Fruit fly (Drosophila melanogaster) whole organism, embryonic: ENCODE results near the gene Sec23.

Experiments
- B-H2 ChIP-seq: fragments of 200-800 bp; sonication (Bioruptor generic); optimal IDR thresholded peaks from 2 replicates; lab custom pipeline; 2018; ENCODE audit warnings: missing biosample characterization, mild to moderate bottlenecking, missing genetic modification characterization
- CG10274 ChIP-seq: fragments of 200-800 bp; sonication (Bioruptor generic); optimal IDR thresholded peaks from 3 replicates; lab custom pipeline; 2017; ENCODE audit warnings: missing biosample characterization, mild to moderate bottlenecking, missing genetic modification characterization
- CG11398 ChIP-seq: fragments of 200-800 bp; sonication (Bioruptor generic); optimal IDR thresholded peaks from 2 replicates; lab custom pipeline; 2016; ENCODE audit warnings: missing biosample characterization, missing genetic modification characterization
- CG11695 ChIP-seq: fragments of 200-800 bp; sonication (Bioruptor generic); IDR thresholded peaks from 3 replicates; pipeline ENCODE4 v1.3.6; 2022; ENCODE audit warnings: missing biosample characterization, missing genetic modification characterization
- CG12769 ChIP-seq: fragments of 200-800 bp; sonication (Bioruptor generic); optimal IDR thresholded peaks from 2 replicates; lab custom pipeline; 2019; ENCODE audit warnings: missing biosample characterization, mild to moderate bottlenecking, missing genetic modification characterization, moderate library complexity
- CG13296 ChIP-seq: fragments of 200-800 bp; sonication (Bioruptor generic); optimal IDR thresholded peaks from 3 replicates; lab custom pipeline; 2018; ENCODE audit warnings: missing biosample characterization, mild to moderate bottlenecking, missing genetic modification characterization
- CG14441 ChIP-seq: fragments of 200-800 bp; sonication (Bioruptor generic); IDR thresholded peaks from 2 replicates; pipeline ENCODE4 v1.3.6; 2022; ENCODE audit warnings: missing biosample characterization, missing genetic modification characterization
- CG14860 ChIP-seq: fragments of 200-800 bp; sonication (Bioruptor generic); IDR thresholded peaks from 3 replicates; pipeline ENCODE4 v1.3.6; 2022; ENCODE audit warnings: missing biosample characterization, missing genetic modification characterization; ENCODE audit not compliant: partially characterized antibody
- CG18262 ChIP-seq: fragments of 200-800 bp; optimal IDR thresholded peaks from 3 replicates; lab custom pipeline; 2019; ENCODE audit warnings: missing biosample characterization, mild to moderate bottlenecking, missing genetic modification characterization, moderate library complexity
- CG2116 ChIP-seq: fragments of 200-800 bp; sonication (Bioruptor generic); optimal IDR thresholded peaks from 3 replicates; lab custom pipeline; 2018; ENCODE audit warnings: missing biosample characterization, mild to moderate bottlenecking, missing genetic modification characterization
- CG2129 ChIP-seq: fragments of 200-800 bp; sonication (Bioruptor generic); IDR thresholded peaks from 2 replicates; pipeline ENCODE4 v1.3.6; 2022; ENCODE audit warnings: missing biosample characterization, missing genetic modification characterization; ENCODE audit not compliant: partially characterized antibody
- CG3726 ChIP-seq: fragments of 200-800 bp; sonication (Bioruptor generic); IDR thresholded peaks from 3 replicates; pipeline ENCODE4, ENCODE4 v1.3.6; 2022; ENCODE audit warnings: missing biosample characterization, missing genetic modification characterization
- CG42726 ChIP-seq: fragments of 200-800 bp; sonication (Bioruptor generic); IDR thresholded peaks from 2 replicates; pipeline ENCODE4 v1.3.6; 2022; ENCODE audit warnings: missing biosample characterization, missing genetic modification characterization; ENCODE audit not compliant: partially characterized antibody
- CG4707 ChIP-seq: fragments of 200-800 bp; sonication (Bioruptor generic); optimal IDR thresholded peaks from 2 replicates; lab custom pipeline; 2018; ENCODE audit warnings: missing biosample characterization, mild to moderate bottlenecking, missing genetic modification characterization, moderate library complexity
- CG6683 ChIP-seq: fragments of 200-800 bp; sonication (Bioruptor generic); optimal IDR thresholded peaks from 2 replicates; lab custom pipeline; 2017; ENCODE audit warnings: missing biosample characterization, mild to moderate bottlenecking, missing genetic modification characterization, missing genetic modification reagents
- CG6791 ChIP-seq: fragments of 200-800 bp; sonication (Bioruptor generic); IDR thresholded peaks from 3 replicates; pipeline ENCODE4 v1.3.6; 2022; ENCODE audit warnings: missing biosample characterization, missing genetic modification characterization; ENCODE audit not compliant: partially characterized antibody
- D19B ChIP-seq: fragments of 200-800 bp; sonication (Bioruptor generic); optimal IDR thresholded peaks from 2 replicates; lab custom pipeline; 2017; ENCODE audit warnings: missing biosample characterization, mild to moderate bottlenecking, missing genetic modification characterization
- Dbx ChIP-seq: fragments of 200-800 bp; sonication (Bioruptor generic); IDR thresholded peaks from 3 replicates; pipeline ENCODE4 v1.3.6; 2022; ENCODE audit warnings: missing biosample characterization, missing genetic modification characterization
- Deaf1 ChIP-seq: fragments of 200-800 bp; optimal IDR thresholded peaks from 3 replicates; lab custom pipeline; 2019; ENCODE audit warnings: missing biosample characterization, mild to moderate bottlenecking, missing genetic modification characterization, moderate library complexity
- GATAe ChIP-seq: fragments of 200-800 bp; sonication (Bioruptor generic); conservative IDR thresholded peaks from 2 replicates; pipeline ENCODE4 v1.3.6; 2022; ENCODE audit warnings: missing biosample characterization, missing genetic modification characterization
- H15 ChIP-seq: fragments of 200-800 bp; sonication (Bioruptor generic); IDR thresholded peaks from 3 replicates; pipeline ENCODE4 v1.3.6; 2022; ENCODE audit warnings: missing biosample characterization, missing genetic modification characterization
- Kr ChIP-seq: fragments of 200-800 bp; sonication (Bioruptor generic); optimal IDR thresholded peaks from 2 replicates; lab custom pipeline; 2017; ENCODE audit warnings: missing biosample characterization, mild to moderate bottlenecking, missing genetic modification characterization
- MESR4 ChIP-seq: fragments of 200-800 bp; sonication (Bioruptor generic); optimal IDR thresholded peaks from 2 replicates; lab custom pipeline; 2018; ENCODE audit warnings: missing biosample characterization, mild to moderate bottlenecking, missing genetic modification characterization, moderate library complexity
- Pdp1 ChIP-seq, 2 experiments: fragments of 200-800 bp; sonication (Bioruptor generic); optimal IDR thresholded peaks; 3 replicates each; lab custom pipeline; 2016; ENCODE audit warnings: missing biosample characterization in 2 of 2, missing genetic modification characterization in 2 of 2, mild to moderate bottlenecking in 1 of 2, moderate library complexity in 1 of 2
- Taf1 ChIP-seq: fragments of 200-800 bp; sonication (Bioruptor generic); IDR thresholded peaks from 2 replicates; pipeline ENCODE4 v1.3.6; 2022; ENCODE audit warnings: missing biosample characterization, missing genetic modification characterization
- br ChIP-seq: fragments of >200 bp; optimal IDR thresholded peaks from 2 replicates; lab custom pipeline; 2017
- cg ChIP-seq: fragments of 200-800 bp; sonication (Bioruptor generic); optimal IDR thresholded peaks from 3 replicates; lab custom pipeline; 2019; ENCODE audit warnings: missing biosample characterization, mild to moderate bottlenecking, missing genetic modification characterization, moderate library complexity
- chm ChIP-seq: fragments of 200-800 bp; sonication (Bioruptor generic); IDR thresholded peaks from 2 replicates; pipeline ENCODE4 v1.3.6; 2022; ENCODE audit warnings: missing biosample characterization, missing genetic modification characterization
- dm ChIP-seq: fragments of 200-800 bp; sonication (Bioruptor generic); optimal IDR thresholded peaks from 3 replicates; lab custom pipeline; 2016; ENCODE audit warnings: missing biosample characterization, missing genetic modification characterization
- kay ChIP-seq: fragments of 200-800 bp; sonication (Bioruptor generic); optimal IDR thresholded peaks from 2 replicates; lab custom pipeline; 2016; ENCODE audit warnings: missing biosample characterization, missing genetic modification characterization
- kni ChIP-seq: fragments of 200-800 bp; sonication (Bioruptor generic); optimal IDR thresholded peaks from 3 replicates; lab custom pipeline; 2017; ENCODE audit warnings: mild to moderate bottlenecking, missing biosample characterization, missing genetic modification reagents, missing genetic modification characterization
- mld ChIP-seq: fragments of 200-800 bp; sonication (Bioruptor generic); IDR thresholded peaks from 3 replicates; pipeline ENCODE4 v1.3.6; 2022; ENCODE audit warnings: missing biosample characterization, missing genetic modification characterization; ENCODE audit not compliant: partially characterized antibody
- nau ChIP-seq: fragments of 200-800 bp; sonication (Bioruptor generic); optimal IDR thresholded peaks from 3 replicates; lab custom pipeline; 2017; ENCODE audit warnings: missing biosample characterization, mild to moderate bottlenecking, missing genetic modification characterization, missing genetic modification reagents
- nom ChIP-seq: fragments of 200-800 bp; sonication (Bioruptor generic); optimal IDR thresholded peaks from 2 replicates; lab custom pipeline; 2017; ENCODE audit warnings: missing biosample characterization, missing genetic modification characterization, mild to moderate bottlenecking, moderate library complexity, missing genetic modification reagents
- run ChIP-seq: fragments of 200-800 bp; sonication (Bioruptor generic); optimal IDR thresholded peaks from 3 replicates; lab custom pipeline; 2018; ENCODE audit warnings: missing biosample characterization, mild to moderate bottlenecking, missing genetic modification characterization
- salm ChIP-seq: fragments of 200-800 bp; sonication (Bioruptor generic); optimal IDR thresholded peaks from 2 replicates; lab custom pipeline; 2018; ENCODE audit warnings: missing biosample characterization, mild to moderate bottlenecking, missing genetic modification characterization
- sens ChIP-seq: fragments of 200-800 bp; sonication (Bioruptor generic); peaks from one replicate; lab custom pipeline; 2016; ENCODE audit warnings: missing biosample characterization, missing genetic modification characterization
- ssp ChIP-seq: fragments of 200-800 bp; sonication (Bioruptor generic); IDR thresholded peaks from 2 replicates; pipeline ENCODE4 v1.3.6; 2022; ENCODE audit warnings: missing biosample characterization, missing genetic modification characterization
- tgo ChIP-seq: fragments of 200-800 bp; sonication (Bioruptor generic); IDR thresholded peaks from 3 replicates; pipeline ENCODE4 v1.3.6; 2022; ENCODE audit warnings: missing biosample characterization, missing genetic modification characterization
- vvl ChIP-seq: fragments of 200-800 bp; sonication (Bioruptor generic); IDR thresholded peaks from 2 replicates; pipeline ENCODE4 v1.3.6; 2022; ENCODE audit warnings: missing biosample characterization, missing genetic modification characterization
- zen2 ChIP-seq: fragments of 200-800 bp; sonication (Bioruptor generic); IDR thresholded peaks from 3 replicates; pipeline ENCODE4 v1.3.6; 2022; ENCODE audit warnings: missing biosample characterization, missing genetic modification characterization; ENCODE audit not compliant: partially characterized antibody

Gene Sec23

DNA sequence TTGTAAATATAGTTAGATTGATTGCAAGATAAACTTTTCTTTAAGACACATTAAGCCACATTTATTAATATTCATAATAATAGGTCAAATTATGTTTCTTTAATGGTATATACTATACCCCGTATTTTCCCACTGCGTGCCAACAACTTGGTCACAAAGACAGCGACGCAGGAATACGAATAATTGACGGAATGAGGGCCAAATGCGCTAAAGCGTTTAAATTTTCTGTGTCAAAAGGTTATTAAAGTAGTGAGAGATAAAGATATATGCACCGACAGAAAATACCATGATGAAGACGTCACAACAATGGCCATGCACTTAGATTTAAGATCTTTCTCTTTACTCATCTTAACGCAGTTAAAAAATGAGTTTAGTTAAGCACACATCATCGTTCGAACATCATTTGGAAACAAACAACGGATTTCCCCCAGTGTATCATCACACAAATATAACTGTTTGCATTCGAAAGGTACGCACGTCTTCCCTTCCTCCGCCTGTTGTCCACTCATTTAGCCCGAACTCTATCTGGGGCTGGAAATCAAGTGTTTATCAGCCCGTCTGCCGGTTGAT, 28.4 kb upstream of the Sec23 start (continued):
- TF ChIP-seq CG4707 (no peak), H15 (GFP tag; lab: Robert Waterston, UW) (peak; percentile 24; the same call in 1 of the 3 replicates), tgo (GFP tag; lab: Robert Waterston, UW) (peak; percentile 55), GATAe (GFP tag; lab: Robert Waterston, UW) (0 out of 2 replicates have a peak, but pooled peaks have one; percentile 20), CG18262 (tag; lab: Kevin White, UChicago) (peak; percentile 79), CG6683 (GFP tag; lab: Kevin White, UChicago) (no peak), zen2 (GFP tag; lab: Robert Waterston, UW) (no peak), nau (GFP tag; lab: Kevin White, UChicago) (no peak), cg (no peak), CG6791 (GFP tag; lab: Robert Waterston, UW) (no peak), Kr (GFP tag; lab: Kevin White, UChicago) (no peak), CG11398 (GFP tag; lab: Kevin White, UChicago) (peak; percentile 60), Dbx (GFP tag; lab: Robert Waterston, UW) (0 out of 3 replicates have a peak, but pooled peaks have one; percentile 16), CG11695 (peak; percentile 41; the same call in 1 of the 3 replicates), salm (tag; lab: Kevin White, UChicago) (peak; percentile 16), Taf1 (GFP tag; lab: Robert Waterston, UW) (no peak; the same call in 1 of the 2 replicates)

dm6 chr3R:5621714-5622405, 27.0 kb upstream of the Sec23 start:
- TF ChIP-seq CG14441 (GFP tag; lab: Robert Waterston, UW): no peak
- TF ChIP-seq CG2129 (GFP tag; lab: Robert Waterston, UW): no peak
- peak; percentile 24 for TF ChIP-seq Deaf1 (tag; lab: Kevin White, UChicago)
- peak; percentile 43 for TF ChIP-seq kni
- TF ChIP-seq B-H2 (GFP tag; lab: Kevin White, UChicago): no peak
- peak; percentile 41 for TF ChIP-seq CG12769
- peak; percentile 95 for TF ChIP-seq nom (GFP tag; lab: Kevin White, UChicago)
- TF ChIP-seq Pdp1 (GFP tag; optimal IDR thresholded peaks at IDR 0.05; lab: Kevin White, UChicago): peak in 1 of 2 experiments; percentile 69
- TF ChIP-seq CG14860 (GFP tag; lab: Robert Waterston, UW): 0 out of 3 replicates have a peak, but pooled peaks have one; percentile 19
- TF ChIP-seq D19B (GFP tag; lab: Kevin White, UChicago): no peak
- TF ChIP-seq run (tag; lab: Kevin White, UChicago): no peak
- TF ChIP-seq CG13296: no peak
- TF ChIP-seq sens (GFP tag; lab: Kevin White, UChicago): peak; percentile 23
- TF ChIP-seq kay: peak; percentile 8
- TF ChIP-seq br: no peak
- TF ChIP-seq CG2116: no peak
- 0 out of 3 replicates have a peak, but pooled peaks have one; percentile 17 for TF ChIP-seq mld (GFP tag; lab: Robert Waterston, UW)
- TF ChIP-seq ssp: 0 out of 2 replicates have a peak, but pooled peaks have one; percentile 11
- TF ChIP-seq CG10274: no peak
- peak; percentile 70; the same call in 1 of the 2 replicates for TF ChIP-seq vvl (GFP tag; lab: Robert Waterston, UW)
- no peak for TF ChIP-seq MESR4 (GFP tag; lab: Kevin White, UChicago)
- no peak for TF ChIP-seq dm
- 0 out of 2 replicates have a peak, but pooled peaks have one; percentile 9 for TF ChIP-seq chm (GFP tag; lab: Robert Waterston, UW)
- 0 out of 3 replicates have a peak, but pooled peaks have one; percentile 19 for TF ChIP-seq CG3726 (GFP tag; lab: Robert Waterston, UW)
- TF ChIP-seq CG42726 (GFP tag; lab: Robert Waterston, UW): 0 out of 2 replicates have a peak, but pooled peaks have one; percentile 19
